Comparison of ENCODE assay signal across 2 fruit fly cellular contexts in genomic region chrX:15150261-15150660, dm6.
A peak's percentile ranks its signal among the peaks of the same experiment; 100 is the strongest.
TF ChIP-seq lines count a peak whose summit lies in the region.

No protein-coding gene starts in this region.

- no peak for TF ChIP-seq CTCF in whole organism, embryonic (GFP tag; optimal IDR thresholded peaks at IDR 0.05; lab: Kevin White, UChicago)

TF ChIP-seq in whole organism, embryonic, 481 proteins besides CTCF, POLR2A, EP300 and RAD21:
- TF ChIP-seq CG16779 (GFP tag; IDR thresholded peaks at IDR 0.05; lab: Robert Waterston, UW) (no peak), CG17612 (GFP tag; IDR thresholded peaks at IDR 0.05; lab: Robert Waterston, UW) (no peak), bsh (GFP tag; optimal IDR thresholded peaks at IDR 0.05; lab: Kevin White, UChicago) (peak in 1 of 2 experiments; percentile 5), sens (GFP tag; lab: Kevin White, UChicago) (peak; percentile 33), mam (GFP tag; optimal IDR thresholded peaks at IDR 0.05; lab: Kevin White, UChicago) (no peak), CG7839 (tag; optimal IDR thresholded peaks at IDR 0.05; lab: Kevin White, UChicago) (no peak), Blimp-1 (GFP tag; optimal IDR thresholded peaks at IDR 0.05; lab: Kevin White, UChicago) (peak; percentile 64), toy (GFP tag; IDR thresholded peaks at IDR 0.05; lab: Robert Waterston, UW) (no peak), Optix (GFP tag; IDR thresholded peaks at IDR 0.05; lab: Robert Waterston, UW) (no peak), pros (GFP tag; optimal IDR thresholded peaks at IDR 0.05; lab: Kevin White, UChicago) (no peak), lmd (GFP tag; IDR thresholded peaks at IDR 0.05; lab: Robert Waterston, UW) (no peak), Deaf1 (tag; optimal IDR thresholded peaks at IDR 0.05; lab: Kevin White, UChicago) (peak; percentile 7), HLH3B (GFP tag; IDR thresholded peaks at IDR 0.05; lab: Robert Waterston, UW) (no peak), CG15479 (GFP tag; optimal IDR thresholded peaks at IDR 0.05; lab: Kevin White, UChicago) (no peak), BtbVII (GFP tag; optimal IDR thresholded peaks at IDR 0.05; lab: Kevin White, UChicago) (no peak)

TF ChIP-seq in whole organism, prepupa, 60 proteins besides CTCF, POLR2A, EP300 and RAD21:
- TF ChIP-seq Eip78C (GFP tag; lab: Kevin White, UChicago): peak; percentile 64
- TF ChIP-seq lz (GFP tag; optimal IDR thresholded peaks at IDR 0.05; lab: Kevin White, UChicago): no peak
- TF ChIP-seq Smox (GFP tag; optimal IDR thresholded peaks at IDR 0.05; lab: Kevin White, UChicago): no peak
- no peak for TF ChIP-seq pdm3 (GFP tag; optimal IDR thresholded peaks at IDR 0.05; lab: Kevin White, UChicago)
- TF ChIP-seq Met (GFP tag; optimal IDR thresholded peaks at IDR 0.05; lab: Kevin White, UChicago): peak; percentile 15
- TF ChIP-seq Blimp-1 (GFP tag; optimal IDR thresholded peaks at IDR 0.05; lab: Kevin White, UChicago): peak; percentile 52
- no peak for TF ChIP-seq acj6 (GFP tag; optimal IDR thresholded peaks at IDR 0.05; lab: Kevin White, UChicago)
- no peak for TF ChIP-seq salr (GFP tag; optimal IDR thresholded peaks at IDR 0.05; lab: Kevin White, UChicago)
- TF ChIP-seq topi (GFP tag; optimal IDR thresholded peaks at IDR 0.05; lab: Kevin White, UChicago): peak; percentile 16
- no peak for TF ChIP-seq Hr38 (GFP tag; optimal IDR thresholded peaks at IDR 0.05; lab: Kevin White, UChicago)
- TF ChIP-seq CG8319 (GFP tag; optimal IDR thresholded peaks at IDR 0.05; lab: Kevin White, UChicago): no peak
- no peak for TF ChIP-seq Gug (GFP tag; IDR thresholded peaks at IDR 0.05; lab: Robert Waterston, UW)
- TF ChIP-seq dsx (GFP tag; optimal IDR thresholded peaks at IDR 0.05; lab: Kevin White, UChicago; ENCODE audit: poor library complexity, severe bottlenecking): no peak
- no peak for TF ChIP-seq CG6854 (GFP tag; optimal IDR thresholded peaks at IDR 0.05; lab: Kevin White, UChicago)
- no peak for TF ChIP-seq OdsH (GFP tag; optimal IDR thresholded peaks at IDR 0.05; lab: Kevin White, UChicago)
- TF ChIP-seq CG6808 (GFP tag; optimal IDR thresholded peaks at IDR 0.05; lab: Kevin White, UChicago): no peak
- TF ChIP-seq Hr39 (GFP tag; optimal IDR thresholded peaks at IDR 0.05; lab: Kevin White, UChicago): peak; percentile 11
- TF ChIP-seq CG4318 (GFP tag; optimal IDR thresholded peaks at IDR 0.05; lab: Kevin White, UChicago): no peak
- no peak for TF ChIP-seq fkh (GFP tag; optimal IDR thresholded peaks at IDR 0.05; lab: Kevin White, UChicago)
- no peak for TF ChIP-seq CG3032 (tag; optimal IDR thresholded peaks at IDR 0.05; lab: Kevin White, UChicago)
- TF ChIP-seq CG16779 (tag; optimal IDR thresholded peaks at IDR 0.05; lab: Kevin White, UChicago): no peak
- no peak for TF ChIP-seq Eip93F (GFP tag; optimal IDR thresholded peaks at IDR 0.05; lab: Kevin White, UChicago)
- no peak for TF ChIP-seq CG9139 (GFP tag; optimal IDR thresholded peaks at IDR 0.05; lab: Kevin White, UChicago)
- no peak for TF ChIP-seq Lpt (GFP tag; optimal IDR thresholded peaks at IDR 0.05; lab: Kevin White, UChicago)
- no peak for TF ChIP-seq CG11902 (GFP tag; optimal IDR thresholded peaks at IDR 0.05; lab: Kevin White, UChicago)
- no peak for TF ChIP-seq Sox102F (GFP tag; optimal IDR thresholded peaks at IDR 0.05; lab: Kevin White, UChicago)
- no peak for TF ChIP-seq Sox15 (GFP tag; optimal IDR thresholded peaks at IDR 0.05; lab: Kevin White, UChicago)
- no peak for TF ChIP-seq CG1621 (tag; optimal IDR thresholded peaks at IDR 0.05; lab: Kevin White, UChicago)
- no peak for TF ChIP-seq ss (GFP tag; optimal IDR thresholded peaks at IDR 0.05; lab: Kevin White, UChicago)
- no peak for TF ChIP-seq CG15336 (GFP tag; IDR thresholded peaks at IDR 0.05; lab: Robert Waterston, UW)
- TF ChIP-seq Sox14 (GFP tag; optimal IDR thresholded peaks at IDR 0.05; lab: Kevin White, UChicago): no peak
- TF ChIP-seq svp (GFP tag; lab: Kevin White, UChicago): peak; percentile 64
- no peak for TF ChIP-seq fd59A (GFP tag; optimal IDR thresholded peaks at IDR 0.05; lab: Kevin White, UChicago)
- TF ChIP-seq Ets21C (GFP tag; optimal IDR thresholded peaks at IDR 0.05; lab: Kevin White, UChicago): no peak
- TF ChIP-seq CG32006 (GFP tag; optimal IDR thresholded peaks at IDR 0.05; lab: Kevin White, UChicago): peak; percentile 18
- no peak for TF ChIP-seq CG11294 (GFP tag; IDR thresholded peaks at IDR 0.05; lab: Robert Waterston, UW)
- peak; percentile 25 for TF ChIP-seq esn (GFP tag; optimal IDR thresholded peaks at IDR 0.05; lab: Kevin White, UChicago)
- TF ChIP-seq Hr4 (GFP tag; optimal IDR thresholded peaks at IDR 0.05; lab: Kevin White, UChicago): no peak
- TF ChIP-seq Ets96B (tag; optimal IDR thresholded peaks at IDR 0.05; lab: Kevin White, UChicago): no peak
- no peak for TF ChIP-seq CG3919 (GFP tag; optimal IDR thresholded peaks at IDR 0.05; lab: Kevin White, UChicago)

Comparison
In these comparisons a context has a peak if more than half of its experiments do, and no peak if none do; other contexts are left out.
1. Of the 7 proteins assayed by ChIP-seq in both whole organism, embryonic and whole organism, prepupa: peak only in whole organism, embryonic: none; only in whole organism, prepupa: Hr39; in both: Blimp-1; in neither: 5.